Worm (Caenorhabditis elegans) whole organism, L3 larva: Measurements from ENCODE around the gene W06E11.1.

Source experiments
- R02D3.7 ChIP-seq: fragments of 150-350 bp; optimal IDR thresholded peaks from 2 replicates; lab custom pipeline; 2014; ENCODE audit warnings: missing biosample characterization, missing genetic modification characterization
- ZK546.5 ChIP-seq: sonication (generic microtip); optimal IDR thresholded peaks from 2 replicates; lab custom pipeline; 2017; ENCODE audit warnings: missing biosample characterization, missing genetic modification characterization
- aly-2 ChIP-seq: fragments of 150-350 bp; optimal IDR thresholded peaks from 2 replicates; lab custom pipeline; 2014; ENCODE audit warnings: missing biosample characterization, missing genetic modification characterization
- ama-1 ChIP-seq: fragments of 150-350 bp; optimal IDR thresholded peaks from 2 replicates; lab custom pipeline; 2018
- ceh-16 ChIP-seq: sonication (generic microtip); optimal IDR thresholded peaks from 2 replicates; lab custom pipeline; 2017; ENCODE audit warnings: missing biosample characterization, missing genetic modification characterization
- ceh-28 ChIP-seq: fragments of 150-350 bp; optimal IDR thresholded peaks from 2 replicates; lab custom pipeline; 2014; ENCODE audit warnings: missing biosample characterization, missing genetic modification reagents, missing genetic modification characterization
- ceh-82 ChIP-seq: fragments of 150-350 bp; optimal IDR thresholded peaks from 2 replicates; lab custom pipeline; 2014; ENCODE audit warnings: missing biosample characterization, missing genetic modification characterization
- ceh-9 ChIP-seq: sonication (generic microtip); optimal IDR thresholded peaks from 2 replicates; lab custom pipeline; 2018; ENCODE audit warnings: missing biosample characterization, missing genetic modification characterization
- daf-12 ChIP-seq: fragments of 150-350 bp; optimal IDR thresholded peaks from 2 replicates; lab custom pipeline; 2014; ENCODE audit warnings: missing biosample characterization, missing genetic modification reagents, missing genetic modification characterization
- egl-27 ChIP-seq: sonication (generic microtip); optimal IDR thresholded peaks from 4 replicates; lab custom pipeline; 2017; ENCODE audit warnings: missing biosample characterization, missing genetic modification reagents, missing genetic modification characterization
- egl-5 ChIP-seq: fragments of 150-350 bp; optimal IDR thresholded peaks from 2 replicates; lab custom pipeline; 2017; ENCODE audit warnings: missing biosample characterization, missing genetic modification reagents, missing genetic modification characterization, inconsistent platforms
- elt-1 ChIP-seq: fragments of 150-350 bp; optimal IDR thresholded peaks from 2 replicates; lab custom pipeline; 2014; ENCODE audit warnings: missing biosample characterization, missing genetic modification characterization
- elt-2 ChIP-seq: sonication (generic microtip); optimal IDR thresholded peaks from 2 replicates; lab custom pipeline; 2016; ENCODE audit warnings: missing genetic modification reagents, mild to moderate bottlenecking, missing genetic modification characterization, missing compliant biosample characterization
- elt-3 ChIP-seq, 3 experiments: fragments of 150-350 bp in 1 of 3; sonication (generic microtip) in 2 of 3; optimal IDR thresholded peaks; 2 replicates in 2 of 3; 4 replicates in 1 of 3; lab custom pipeline; 2014 to 2017; ENCODE audit warnings: missing biosample characterization in 3 of 3, missing genetic modification characterization in 3 of 3
- eor-1 ChIP-seq, 2 experiments: fragments of 150-350 bp; optimal IDR thresholded peaks; 2 replicates each; lab custom pipeline; 2014 to 2018; ENCODE audit warnings: missing biosample characterization in 2 of 2, missing genetic modification characterization in 2 of 2
- fkh-10 ChIP-seq: sonication (generic microtip); optimal IDR thresholded peaks from 2 replicates; lab custom pipeline; 2017; ENCODE audit warnings: missing biosample characterization, missing genetic modification reagents, missing genetic modification characterization
- fkh-2 ChIP-seq: fragments of 150-350 bp; optimal IDR thresholded peaks from 2 replicates; lab custom pipeline; 2014; ENCODE audit warnings: missing biosample characterization, missing genetic modification reagents, missing genetic modification characterization
- hmg-11 ChIP-seq: sonication (generic microtip); optimal IDR thresholded peaks from 2 replicates; lab custom pipeline; 2016; ENCODE audit warnings: missing genetic modification characterization, missing compliant biosample characterization
- jun-1 ChIP-seq: fragments of 150-350 bp; optimal IDR thresholded peaks from 2 replicates; lab custom pipeline; 2014; ENCODE audit warnings: missing biosample characterization, missing genetic modification reagents, missing genetic modification characterization
- lin-15B ChIP-seq: fragments of 150-350 bp; optimal IDR thresholded peaks from 2 replicates; lab custom pipeline; 2014; ENCODE audit warnings: missing biosample characterization, missing genetic modification characterization
- lin-39 ChIP-seq: fragments of 150-350 bp; optimal IDR thresholded peaks from 2 replicates; lab custom pipeline; 2018; ENCODE audit warnings: missing biosample characterization, missing genetic modification reagents, missing genetic modification characterization
- lsy-12 ChIP-seq: sonication (generic microtip); optimal IDR thresholded peaks from 2 replicates; lab custom pipeline; 2016; ENCODE audit warnings: mild to moderate bottlenecking, missing genetic modification characterization, missing compliant biosample characterization
- mdl-1 ChIP-seq: fragments of 150-350 bp; optimal IDR thresholded peaks from 2 replicates; lab custom pipeline; 2014; ENCODE audit warnings: missing biosample characterization, missing genetic modification characterization
- mml-1 ChIP-seq: fragments of 150-350 bp; sonication (generic microtip); optimal IDR thresholded peaks from 3 replicates; lab custom pipeline; 2014; ENCODE audit warnings: missing biosample characterization, missing genetic modification characterization
- nfya-1 ChIP-seq: sonication (generic microtip); optimal IDR thresholded peaks from 2 replicates; lab custom pipeline; 2017; ENCODE audit warnings: missing genetic modification characterization, mild to moderate bottlenecking, missing compliant biosample characterization, antibody characterized with exemption, moderate library complexity; ENCODE audit not compliant: insufficient read depth
- nhr-11 ChIP-seq: fragments of 150-350 bp; optimal IDR thresholded peaks from 2 replicates; lab custom pipeline; 2014; ENCODE audit warnings: missing biosample characterization, missing genetic modification characterization
- nhr-12 ChIP-seq: fragments of 150-350 bp; optimal IDR thresholded peaks from 2 replicates; lab custom pipeline; 2014; ENCODE audit warnings: missing biosample characterization, missing genetic modification characterization
- nhr-23 ChIP-seq: fragments of 150-350 bp; optimal IDR thresholded peaks from 2 replicates; lab custom pipeline; 2014; ENCODE audit warnings: missing biosample characterization, missing genetic modification reagents, missing genetic modification characterization
- nhr-237 ChIP-seq: fragments of 150-350 bp; optimal IDR thresholded peaks from 2 replicates; lab custom pipeline; 2014; ENCODE audit warnings: missing biosample characterization, missing genetic modification characterization
- nhr-25 ChIP-seq: sonication (generic microtip); optimal IDR thresholded peaks from 2 replicates; lab custom pipeline; 2017; ENCODE audit warnings: missing biosample characterization, missing genetic modification characterization
- nhr-28 ChIP-seq: fragments of 150-350 bp; optimal IDR thresholded peaks from 2 replicates; lab custom pipeline; 2014; ENCODE audit warnings: missing biosample characterization, missing genetic modification characterization
- nhr-43 ChIP-seq: sonication (generic microtip); optimal IDR thresholded peaks from 2 replicates; lab custom pipeline; 2016; ENCODE audit warnings: mild to moderate bottlenecking, missing genetic modification characterization, missing compliant biosample characterization; ENCODE audit not compliant: poor library complexity, severe bottlenecking
- nhr-67 ChIP-seq: fragments of 150-350 bp; optimal IDR thresholded peaks from 2 replicates; lab custom pipeline; 2014; ENCODE audit warnings: missing biosample characterization, missing genetic modification characterization
- nhr-76 ChIP-seq: fragments of 150-350 bp; sonication (generic microtip); optimal IDR thresholded peaks from 5 replicates; lab custom pipeline; 2014; ENCODE audit warnings: missing biosample characterization, missing genetic modification characterization
- pha-4 ChIP-seq: fragments of 150-350 bp; optimal IDR thresholded peaks from 2 replicates; lab custom pipeline; 2014; ENCODE audit warnings: missing biosample characterization, missing genetic modification reagents, missing genetic modification characterization
- pqm-1 ChIP-seq: fragments of 150-350 bp; optimal IDR thresholded peaks from 2 replicates; lab custom pipeline; 2017; ENCODE audit warnings: missing biosample characterization, missing genetic modification characterization, inconsistent platforms
- sea-2 ChIP-seq: fragments of 150-350 bp; sonication (generic microtip); optimal IDR thresholded peaks from 4 replicates; lab custom pipeline; 2014; ENCODE audit warnings: missing biosample characterization, missing genetic modification reagents, missing genetic modification characterization
- skn-1 ChIP-seq: fragments of 150-350 bp; optimal IDR thresholded peaks from 2 replicates; lab custom pipeline; 2014; ENCODE audit warnings: missing biosample characterization, missing genetic modification characterization
- snpc-4 ChIP-seq: fragments of 150-350 bp; optimal IDR thresholded peaks from 2 replicates; lab custom pipeline; 2014; ENCODE audit warnings: missing biosample characterization, missing genetic modification characterization
- tbx-2 ChIP-seq: sonication (generic microtip); optimal IDR thresholded peaks from 2 replicates; lab custom pipeline; 2016; ENCODE audit warnings: mild to moderate bottlenecking, missing genetic modification characterization, missing compliant biosample characterization
- unc-39 ChIP-seq: sonication (generic microtip); optimal IDR thresholded peaks from 4 replicates; lab custom pipeline; 2017; ENCODE audit warnings: missing biosample characterization, missing genetic modification characterization
- unc-62 ChIP-seq: fragments of 150-350 bp; sonication (generic microtip); optimal IDR thresholded peaks from 4 replicates; lab custom pipeline; 2014; ENCODE audit warnings: missing biosample characterization, missing genetic modification reagents, missing genetic modification characterization
- zag-1 ChIP-seq: fragments of 150-350 bp; optimal IDR thresholded peaks from 2 replicates; lab custom pipeline; 2014; ENCODE audit warnings: missing biosample characterization, missing genetic modification characterization
- ztf-11 ChIP-seq: fragments of 150-350 bp; optimal IDR thresholded peaks from 2 replicates; lab custom pipeline; 2014; ENCODE audit warnings: missing biosample characterization, missing genetic modification characterization
- ztf-4 ChIP-seq: fragments of 150-350 bp; optimal IDR thresholded peaks from 2 replicates; lab custom pipeline; 2014; ENCODE audit warnings: missing biosample characterization, missing genetic modification characterization

The W06E11.1 gene

DNA sequence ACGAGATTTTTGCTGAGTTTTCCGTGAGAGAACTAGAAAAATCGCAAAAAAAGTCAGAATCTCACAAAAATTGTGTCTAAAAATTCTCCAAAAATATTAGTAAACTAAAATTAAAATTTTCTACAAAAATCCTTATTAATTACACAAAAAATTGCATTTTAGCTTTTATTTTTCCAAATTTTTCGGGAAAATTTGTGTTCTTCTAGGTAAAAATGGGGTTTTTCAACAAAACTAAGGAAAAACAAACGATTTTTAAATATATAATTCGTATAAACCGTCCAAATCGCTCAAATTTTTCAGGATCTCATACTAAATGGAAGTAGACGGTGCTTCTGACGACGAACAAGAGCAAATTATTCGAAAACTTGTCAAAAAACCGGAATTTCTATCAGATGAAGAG lies at the start of gene W06E11.1:
W06E11.1 (plus strand) TSS at position 301 of the 400 bp plus-strand sequence.
- TF ChIP-seq eor-1 (tag; optimal IDR thresholded peaks at IDR 0.05; lab: Kevin White, UChicago) = no peak
- no peak for TF ChIP-seq nhr-67 (tag; lab: Kevin White, UChicago)
- no peak for TF ChIP-seq lsy-12 (tag; lab: Kevin White, UChicago)
- TF ChIP-seq jun-1 = no peak
- TF ChIP-seq ceh-82 (tag; lab: Kevin White, UChicago) = no peak
- TF ChIP-seq egl-27 (tag; lab: Kevin White, UChicago) = no peak
- no peak for TF ChIP-seq unc-62 (GFP tag; lab: Kevin White, UChicago)
- TF ChIP-seq ceh-16 (tag; lab: Kevin White, UChicago) = no peak
- TF ChIP-seq, all 47 proteins: peak for 0

- TF ChIP-seq nhr-67 (tag; lab: Kevin White, UChicago) = no peak
These were observed 46.4 kb upstream of the W06E11.1 start for ce11 chrIII:595449-595848.

- TF ChIP-seq pha-4 (tag; lab: Kevin White, UChicago) = peak; percentile 58
- TF ChIP-seq nhr-43 (tag; lab: Kevin White, UChicago) = no peak
- peak; percentile 69 for TF ChIP-seq nfya-1 (tag; lab: Kevin White, UChicago)
- no peak for TF ChIP-seq jun-1
- TF ChIP-seq mdl-1 = no peak
- TF ChIP-seq hmg-11 (tag; lab: Kevin White, UChicago) = peak; percentile 96
- TF ChIP-seq ceh-9 (tag; lab: Kevin White, UChicago) = no peak
- no peak for TF ChIP-seq ama-1 (lab: Kevin White, UChicago)
- no peak for TF ChIP-seq ZK546.5
- TF ChIP-seq skn-1 = no peak
- TF ChIP-seq daf-12 (tag; lab: Kevin White, UChicago) = no peak
- TF ChIP-seq lin-15B (tag; lab: Kevin White, UChicago) = peak; percentile 44
- no peak for TF ChIP-seq lsy-12 (tag; lab: Kevin White, UChicago)
- peak; percentile 64 for TF ChIP-seq nhr-23 (tag; lab: Kevin White, UChicago)
- no peak for TF ChIP-seq nhr-28 (tag; lab: Kevin White, UChicago)
- TF ChIP-seq elt-1 = no peak
- TF ChIP-seq elt-3 (tag; optimal IDR thresholded peaks at IDR 0.05; lab: Kevin White, UChicago) = no peak
- peak; percentile 38 for TF ChIP-seq nhr-25
- no peak for TF ChIP-seq nhr-11 (tag; lab: Kevin White, UChicago)
- no peak for TF ChIP-seq egl-5
- no peak for TF ChIP-seq nhr-67 (tag; lab: Kevin White, UChicago)
- no peak for TF ChIP-seq ceh-16 (tag; lab: Kevin White, UChicago)
- no peak for TF ChIP-seq mml-1
- peak; percentile 24 for TF ChIP-seq snpc-4 (tag; lab: Kevin White, UChicago)
- peak; percentile 67 for TF ChIP-seq lin-39 (tag; lab: Kevin White, UChicago)
- TF ChIP-seq eor-1 (tag; optimal IDR thresholded peaks at IDR 0.05; lab: Kevin White, UChicago) = no peak
- peak; percentile 15 for TF ChIP-seq pqm-1 (tag; lab: Kevin White, UChicago)
- TF ChIP-seq fkh-2 (tag; lab: Kevin White, UChicago) = no peak
- no peak for TF ChIP-seq ceh-82 (tag; lab: Kevin White, UChicago)
- no peak for TF ChIP-seq zag-1 (tag; lab: Kevin White, UChicago)
- TF ChIP-seq unc-39 (tag; lab: Kevin White, UChicago) = no peak
- TF ChIP-seq aly-2 = no peak
- no peak for TF ChIP-seq egl-27 (tag; lab: Kevin White, UChicago)
- peak; percentile 81 for TF ChIP-seq fkh-10 (GFP tag; lab: Kevin White, UChicago)
- TF ChIP-seq elt-2 (tag; lab: Kevin White, UChicago) = no peak
- TF ChIP-seq tbx-2 (tag; lab: Kevin White, UChicago) = no peak
- no peak for TF ChIP-seq sea-2 (GFP tag; lab: Kevin White, UChicago)
- TF ChIP-seq nhr-76 (tag; lab: Kevin White, UChicago) = no peak
- no peak for TF ChIP-seq ztf-11 (tag; lab: Kevin White, UChicago)
- TF ChIP-seq ceh-28 (tag; lab: Kevin White, UChicago) = peak; percentile 84
- no peak for TF ChIP-seq R02D3.7 (tag; lab: Kevin White, UChicago)
- TF ChIP-seq ztf-4 = no peak
- TF ChIP-seq nhr-12 (tag; lab: Kevin White, UChicago) = no peak
- TF ChIP-seq nhr-237 (tag; lab: Kevin White, UChicago) = no peak
- TF ChIP-seq unc-62 (GFP tag; lab: Kevin White, UChicago) = no peak
These were observed 43.7 kb upstream of the W06E11.1 start for ce11 chrIII:598168-598567.
